Fruit fly (Drosophila melanogaster) whole organism, embryonic: ENCODE measurements around the gene CG10383.

Experiments used
- Awh ChIP-seq: fragments of 200-800 bp; sonication (Bioruptor generic); IDR thresholded peaks from 2 replicates; pipeline ENCODE4, ENCODE4 v1.3.6; 2022; ENCODE audit warnings: missing biosample characterization, missing genetic modification characterization
- BtbVII ChIP-seq: fragments of 200-800 bp; sonication (Bioruptor generic); optimal IDR thresholded peaks from 3 replicates; lab custom pipeline; 2017; ENCODE audit warnings: missing biosample characterization, mild to moderate bottlenecking, missing genetic modification characterization
- CG11247 ChIP-seq: fragments of 200-800 bp; sonication (Bioruptor generic); IDR thresholded peaks from 2 replicates; pipeline ENCODE4 v1.3.6; 2022; ENCODE audit warnings: missing biosample characterization, missing genetic modification characterization
- CG11723 ChIP-seq: fragments of 200-800 bp; sonication (Bioruptor generic); optimal IDR thresholded peaks from 2 replicates; lab custom pipeline; 2017; ENCODE audit warnings: missing biosample characterization, mild to moderate bottlenecking, missing genetic modification characterization
- CG12942 ChIP-seq: fragments of 200-800 bp; sonication (Bioruptor generic); optimal IDR thresholded peaks from 3 replicates; lab custom pipeline; 2016; ENCODE audit warnings: missing biosample characterization, missing genetic modification characterization
- CG17186 ChIP-seq: fragments of 200-800 bp; sonication (Bioruptor generic); optimal IDR thresholded peaks from 3 replicates; lab custom pipeline; 2017; ENCODE audit warnings: missing biosample characterization, missing genetic modification reagents, missing genetic modification characterization
- CG17912 ChIP-seq: fragments of 200-800 bp; sonication (Bioruptor generic); optimal IDR thresholded peaks from 2 replicates; lab custom pipeline; 2018; ENCODE audit warnings: missing biosample characterization, mild to moderate bottlenecking, missing genetic modification characterization
- CG18764 ChIP-seq: fragments of 200-800 bp; sonication (Bioruptor generic); optimal IDR thresholded peaks from 3 replicates; lab custom pipeline; 2016; ENCODE audit warnings: missing biosample characterization, missing genetic modification characterization
- CG2120 ChIP-seq: fragments of 200-800 bp; sonication (Bioruptor generic); optimal IDR thresholded peaks from 3 replicates; lab custom pipeline; 2016; ENCODE audit warnings: missing biosample characterization, missing genetic modification characterization
- CG2202 ChIP-seq: fragments of 200-800 bp; sonication (Bioruptor generic); optimal IDR thresholded peaks from 2 replicates; lab custom pipeline; 2018; ENCODE audit warnings: missing biosample characterization, mild to moderate bottlenecking, missing genetic modification characterization
- CG32772 ChIP-seq: fragments of 200-800 bp; sonication (Bioruptor generic); IDR thresholded peaks from 2 replicates; pipeline ENCODE4 v1.3.6; 2022; ENCODE audit warnings: missing biosample characterization, missing genetic modification characterization
- CG33213 ChIP-seq: fragments of 200-800 bp; sonication (Bioruptor generic); optimal IDR thresholded peaks from 3 replicates; lab custom pipeline; 2016; ENCODE audit warnings: missing biosample characterization, missing genetic modification characterization
- CG4360 ChIP-seq: fragments of 200-800 bp; sonication (Bioruptor generic); IDR thresholded peaks from 2 replicates; pipeline ENCODE4 v1.3.6; 2022; ENCODE audit warnings: missing biosample characterization, missing genetic modification characterization
- CG4404 ChIP-seq: fragments of 200-800 bp; sonication (Bioruptor generic); IDR thresholded peaks from 2 replicates; pipeline ENCODE4 v1.3.6; 2022; ENCODE audit warnings: missing biosample characterization, missing genetic modification characterization
- CG4424 ChIP-seq: fragments of 200-800 bp; sonication (Bioruptor generic); optimal IDR thresholded peaks from 3 replicates; lab custom pipeline; 2016; ENCODE audit warnings: missing biosample characterization, missing genetic modification characterization
- CG6175 ChIP-seq: fragments of 200-800 bp; sonication (Bioruptor generic); IDR thresholded peaks from 3 replicates; pipeline ENCODE4 v1.3.6; 2022; ENCODE audit warnings: missing biosample characterization, missing genetic modification characterization
- CG7271 ChIP-seq: fragments of 200-800 bp; sonication (Bioruptor generic); optimal IDR thresholded peaks from 2 replicates; lab custom pipeline; 2018; ENCODE audit warnings: missing biosample characterization, mild to moderate bottlenecking, missing genetic modification characterization, moderate library complexity
- CG7786 ChIP-seq: fragments of 200-800 bp; sonication (Bioruptor generic); optimal IDR thresholded peaks from 2 replicates; lab custom pipeline; 2016; ENCODE audit warnings: missing biosample characterization, missing genetic modification characterization
- CG8924 ChIP-seq: fragments of 200-800 bp; optimal IDR thresholded peaks from 3 replicates; lab custom pipeline; 2019; ENCODE audit warnings: missing biosample characterization, mild to moderate bottlenecking, missing genetic modification characterization, moderate library complexity
- Dip3 ChIP-seq: fragments of 200-800 bp; sonication (Bioruptor generic); optimal IDR thresholded peaks from 3 replicates; lab custom pipeline; 2016; ENCODE audit warnings: missing biosample characterization, missing genetic modification characterization
- Ets65A ChIP-seq: fragments of 200-800 bp; sonication (Bioruptor generic); peaks from one replicate; lab custom pipeline; 2016; ENCODE audit warnings: missing biosample characterization, missing genetic modification characterization
- Fer1 ChIP-seq: fragments of 200-800 bp; sonication (Bioruptor generic); optimal IDR thresholded peaks from 2 replicates; lab custom pipeline; 2017; ENCODE audit warnings: missing biosample characterization, mild to moderate bottlenecking, missing genetic modification characterization
- H2.0 ChIP-seq: fragments of 200-800 bp; sonication (Bioruptor generic); IDR thresholded peaks from 2 replicates; pipeline ENCODE4 v1.3.6; 2022; ENCODE audit warnings: missing biosample characterization, missing genetic modification characterization
- HHEX ChIP-seq: fragments of 200-800 bp; sonication (Bioruptor generic); optimal IDR thresholded peaks from 3 replicates; lab custom pipeline; 2017; ENCODE audit warnings: missing biosample characterization, mild to moderate bottlenecking, missing genetic modification characterization, missing genetic modification reagents
- Hsf ChIP-seq: fragments of 200-800 bp; sonication (Bioruptor generic); optimal IDR thresholded peaks from 3 replicates; lab custom pipeline; 2016; ENCODE audit warnings: missing biosample characterization, missing genetic modification characterization
- Ptx1 ChIP-seq: fragments of 200-800 bp; sonication (Bioruptor generic); IDR thresholded peaks from 2 replicates; pipeline ENCODE4 v1.3.6; 2022; ENCODE audit warnings: missing biosample characterization, missing genetic modification characterization
- Rx ChIP-seq: fragments of 200-800 bp; sonication (Bioruptor generic); IDR thresholded peaks from 2 replicates; pipeline ENCODE4 v1.3.6; 2022; ENCODE audit warnings: missing biosample characterization, missing genetic modification characterization
- Side ChIP-seq: fragments of 200-800 bp; sonication (Bioruptor generic); optimal IDR thresholded peaks from 2 replicates; lab custom pipeline; 2016; ENCODE audit warnings: missing biosample characterization, missing genetic modification characterization
- Stat92E ChIP-seq, 3 experiments: fragments of >200 bp in 2 of 3; fragments of 200-800 bp in 1 of 3; sonication (Bioruptor generic) in 1 of 3; optimal IDR thresholded peaks; 2 replicates each; lab custom pipeline; 2017 to 2019; ENCODE audit warnings: missing biosample characterization in 3 of 3, missing genetic modification characterization in 3 of 3, mild to moderate bottlenecking in 1 of 3, moderate library complexity in 1 of 3
- Xbp1 ChIP-seq: fragments of 200-800 bp; sonication (Bioruptor generic); optimal IDR thresholded peaks from 3 replicates; lab custom pipeline; 2016; ENCODE audit warnings: missing biosample characterization, mild to moderate bottlenecking, missing genetic modification characterization
- al ChIP-seq: fragments of 200-800 bp; sonication (Bioruptor generic); IDR thresholded peaks from 2 replicates; pipeline ENCODE4 v1.3.6; 2022; ENCODE audit warnings: missing biosample characterization, missing genetic modification characterization
- bcd ChIP-seq: fragments of 200-800 bp; sonication (Bioruptor generic); optimal IDR thresholded peaks from 2 replicates; lab custom pipeline; 2017; ENCODE audit warnings: missing biosample characterization, mild to moderate bottlenecking, missing genetic modification characterization
- cato ChIP-seq: fragments of 200-800 bp; sonication (Bioruptor generic); optimal IDR thresholded peaks from 2 replicates; lab custom pipeline; 2016; ENCODE audit warnings: missing biosample characterization, missing genetic modification characterization, borderline replicate concordance
- chinmo ChIP-seq: fragments of 200-800 bp; sonication (Bioruptor generic); IDR thresholded peaks from 4 replicates; pipeline ENCODE4 v1.3.6; 2022; ENCODE audit warnings: missing biosample characterization, missing genetic modification characterization; ENCODE audit not compliant: partially characterized antibody
- chn ChIP-seq: fragments of 200-800 bp; sonication (Bioruptor generic); optimal IDR thresholded peaks from 2 replicates; lab custom pipeline; 2016; ENCODE audit warnings: missing biosample characterization, missing genetic modification characterization
- crol ChIP-seq: fragments of 200-800 bp; sonication (Bioruptor generic); IDR thresholded peaks from 2 replicates; pipeline ENCODE4 v1.3.6; 2022; ENCODE audit warnings: missing biosample characterization, missing genetic modification characterization
- dmrt99B ChIP-seq: fragments of 200-800 bp; sonication (Bioruptor generic); optimal IDR thresholded peaks from 2 replicates; lab custom pipeline; 2018; ENCODE audit warnings: missing biosample characterization, mild to moderate bottlenecking, missing genetic modification characterization, moderate library complexity
- eyg ChIP-seq: fragments of 200-800 bp; sonication (Bioruptor generic); optimal IDR thresholded peaks from 3 replicates; lab custom pipeline; 2016; ENCODE audit warnings: missing biosample characterization, missing genetic modification characterization
- jumu ChIP-seq: fragments of 200-800 bp; sonication (Bioruptor generic); optimal IDR thresholded peaks from 3 replicates; lab custom pipeline; 2016; ENCODE audit warnings: missing biosample characterization, missing genetic modification characterization
- kah ChIP-seq: fragments of 200-800 bp; sonication (Bioruptor generic); optimal IDR thresholded peaks from 2 replicates; lab custom pipeline; 2018; ENCODE audit warnings: missing biosample characterization, mild to moderate bottlenecking, missing genetic modification characterization
- nmo ChIP-seq: fragments of 200-800 bp; sonication (Bioruptor generic); optimal IDR thresholded peaks from 2 replicates; lab custom pipeline; 2018; ENCODE audit warnings: missing biosample characterization, mild to moderate bottlenecking, missing genetic modification characterization, moderate library complexity
- salm ChIP-seq: fragments of 200-800 bp; sonication (Bioruptor generic); optimal IDR thresholded peaks from 2 replicates; lab custom pipeline; 2018; ENCODE audit warnings: missing biosample characterization, mild to moderate bottlenecking, missing genetic modification characterization
- sc ChIP-seq, 3 experiments: fragments of >200 bp in 2 of 3; fragments of 200-800 bp in 1 of 3; sonication (Bioruptor generic) in 1 of 3; optimal IDR thresholded peaks; 2 replicates in 2 of 3; 3 replicates in 1 of 3; lab custom pipeline; 2017; ENCODE audit warnings: mild to moderate bottlenecking in 1 of 3, missing biosample characterization in 1 of 3, missing genetic modification characterization in 1 of 3, missing genetic modification reagents in 1 of 3
- schlank ChIP-seq: fragments of 200-800 bp; sonication (Bioruptor generic); optimal IDR thresholded peaks from 2 replicates; lab custom pipeline; 2018; ENCODE audit warnings: missing biosample characterization, mild to moderate bottlenecking, missing genetic modification characterization
- sr ChIP-seq: fragments of 200-800 bp; sonication (Bioruptor generic); IDR thresholded peaks from 3 replicates; pipeline ENCODE4 v1.3.6; 2022; ENCODE audit warnings: missing biosample characterization, missing genetic modification characterization
- trem ChIP-seq: fragments of 200-800 bp; optimal IDR thresholded peaks from 3 replicates; lab custom pipeline; 2019; ENCODE audit warnings: missing biosample characterization, mild to moderate bottlenecking, missing genetic modification characterization, moderate library complexity
- wdn ChIP-seq: fragments of 200-800 bp; sonication (Bioruptor generic); IDR thresholded peaks from 2 replicates; pipeline ENCODE4 v1.3.6; 2022; ENCODE audit warnings: missing biosample characterization, missing genetic modification characterization
- zf30C ChIP-seq: fragments of 200-800 bp; sonication (Bioruptor generic); optimal IDR thresholded peaks from 3 replicates; lab custom pipeline; 2018; ENCODE audit warnings: missing biosample characterization, mild to moderate bottlenecking, missing genetic modification characterization

CG10383 gene

dm6 chr2L:18676948-18677820, 18.2 kb downstream of the CG10383 start, which contains the start of the genes Mst36Fa and CG31751 (continued):
- TF ChIP-seq kah (GFP tag; lab: Kevin White, UChicago) (peak; percentile 63), HHEX (GFP tag; lab: Kevin White, UChicago) (peak; percentile 92), sr (peak; percentile 45; the same call in 2 of the 3 replicates), CG32772 (GFP tag; lab: Robert Waterston, UW) (peak; percentile 40; the same call in 1 of the 2 replicates), bcd (GFP tag; lab: Kevin White, UChicago) (peak; percentile 72), CG2120 (peak; percentile 71), Ets65A (no peak), Hsf (GFP tag; lab: Kevin White, UChicago) (peak; percentile 64), al (GFP tag; lab: Robert Waterston, UW) (no peak), Ptx1 (GFP tag; lab: Robert Waterston, UW) (no peak), wdn (GFP tag; lab: Robert Waterston, UW) (no peak), Stat92E (GFP tag; optimal IDR thresholded peaks at IDR 0.05; lab: Kevin White, UChicago) (no peak), CG8924 (tag; lab: Kevin White, UChicago) (peak; percentile 75), CG11723 (GFP tag; lab: Kevin White, UChicago) (peak; percentile 86), CG18764 (GFP tag; lab: Kevin White, UChicago) (peak; percentile 65), CG4424 (GFP tag; lab: Kevin White, UChicago) (peak; percentile 53), schlank (tag; lab: Kevin White, UChicago) (peak; percentile 88), CG12942 (GFP tag; lab: Kevin White, UChicago) (peak; percentile 73), CG17186 (GFP tag; lab: Kevin White, UChicago) (peak; percentile 54), CG7786 (peak; percentile 76), eyg (peak; percentile 81), CG33213 (GFP tag; lab: Kevin White, UChicago) (peak; percentile 53), BtbVII (GFP tag; lab: Kevin White, UChicago) (peak; percentile 88), CG6175 (peak; percentile 46; the same call in 1 of the 3 replicates), trem (peak; percentile 7), sc (optimal IDR thresholded peaks at IDR 0.05; lab: Kevin White, UChicago) (no peak), sc (GFP tag; optimal IDR thresholded peaks at IDR 0.05; lab: Kevin White, UChicago) (peak; percentile 76), CG4404 (GFP tag; lab: Robert Waterston, UW) (no peak), H2.0 (no peak), chinmo (peak; percentile 80; the same call in 2 of the 4 replicates), dmrt99B (tag; lab: Kevin White, UChicago) (peak; percentile 79), cato (GFP tag; lab: Kevin White, UChicago) (no peak), Dip3 (GFP tag; lab: Kevin White, UChicago) (no peak), Rx (GFP tag; lab: Robert Waterston, UW) (no peak), crol (no peak), nmo (GFP tag; lab: Kevin White, UChicago) (peak; percentile 30), Xbp1 (peak; percentile 27), CG17912 (GFP tag; lab: Kevin White, UChicago) (peak; percentile 76), Fer1 (GFP tag; lab: Kevin White, UChicago) (peak; percentile 92), salm (tag; lab: Kevin White, UChicago) (peak; percentile 73), CG4360 (GFP tag; lab: Robert Waterston, UW) (peak; percentile 59), CG2202 (tag; lab: Kevin White, UChicago) (peak; percentile 62), Awh (GFP tag; lab: Robert Waterston, UW) (peak; percentile 88), CG7271 (tag; lab: Kevin White, UChicago) (no peak), zf30C (GFP tag; lab: Kevin White, UChicago) (no peak), chn (GFP tag; lab: Kevin White, UChicago) (peak; percentile 34), CG11247 (peak; percentile 74; the same call in 1 of the 2 replicates), Side (GFP tag; lab: Kevin White, UChicago) (peak; percentile 75), jumu (GFP tag; lab: Kevin White, UChicago) (peak; percentile 55)
